Fruit fly (Drosophila melanogaster) whole organism, pupa: ENCODE measurements around the gene fwd.

ENCODE experiments used
- CG12605 ChIP-seq: fragments of 200-800 bp; sonication (Bioruptor generic); IDR thresholded peaks from 2 replicates; pipeline ENCODE4 v1.3.6; 2022; ENCODE audit warnings: missing biosample characterization, missing genetic modification characterization
- Snoo ChIP-seq: fragments of 200-800 bp; sonication (Bioruptor generic); optimal IDR thresholded peaks from 3 replicates; lab custom pipeline; 2017; ENCODE audit warnings: missing biosample characterization, mild to moderate bottlenecking, missing genetic modification characterization, inconsistent platforms

dm6 chr3L:347641-348405, 28.1 kb upstream of the fwd start:
- TF ChIP-seq CG12605 (GFP tag; lab: Robert Waterston, UW) (peak; percentile 83), Snoo (tag; lab: Kevin White, UChicago) (peak; percentile 76)
